Fruit fly (Drosophila melanogaster): ENCODE measurements around the gene CG14621.

DNA sequence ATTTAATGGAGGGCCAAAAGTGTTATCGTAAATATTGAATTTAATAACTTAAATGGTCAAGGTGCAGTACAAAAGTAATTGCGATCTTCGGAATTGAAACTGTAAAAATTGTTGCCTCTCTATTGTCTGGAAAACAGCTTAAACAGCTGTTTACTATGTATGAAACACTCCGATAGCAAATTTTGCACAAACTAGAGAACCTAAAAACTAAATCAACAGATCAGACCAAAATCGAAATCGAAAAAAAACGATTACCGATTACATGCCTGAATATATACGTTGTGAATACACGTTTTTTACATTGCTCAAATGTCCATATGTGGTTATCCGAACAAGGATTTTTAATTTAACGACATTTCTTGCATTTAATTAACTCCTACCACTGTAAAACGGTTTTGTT, 509 bp upstream of the CG14621 start:
- no peak for TF ChIP-seq D1 (tag; optimal IDR thresholded peaks at IDR 0.05)
- TF ChIP-seq CG13204 (GFP tag; optimal IDR thresholded peaks at IDR 0.05): no peak
- no peak for TF ChIP-seq CG8301 (tag; optimal IDR thresholded peaks at IDR 0.05)
- no peak for TF ChIP-seq CG4496 (GFP tag; IDR thresholded peaks at IDR 0.05)
- no peak for TF ChIP-seq Pif1A (GFP tag; optimal IDR thresholded peaks at IDR 0.05)
- no peak for TF ChIP-seq CG17806 (tag; optimal IDR thresholded peaks at IDR 0.05)
- no peak for TF ChIP-seq CG9948 (tag; optimal IDR thresholded peaks at IDR 0.05)
- TF ChIP-seq CG8159 (tag; optimal IDR thresholded peaks at IDR 0.05): no peak
- TF ChIP-seq CG14655 (GFP tag; optimal IDR thresholded peaks at IDR 0.05): no peak
- no peak for TF ChIP-seq Ets98B (GFP tag; IDR thresholded peaks at IDR 0.05)
- TF ChIP-seq rn (GFP tag; IDR thresholded peaks at IDR 0.05): no peak
- no peak for TF ChIP-seq CG32121 (GFP tag; IDR thresholded peaks at IDR 0.05)
- no peak for TF ChIP-seq EcR (GFP tag; optimal IDR thresholded peaks at IDR 0.05)

Data from whole organism, pupa.